Worm (Caenorhabditis elegans) whole organism, midembryonic: ENCODE results near the gene C08F8.2.
"Not testable (repeated sequence)": the region's sequence is repeated elsewhere in the genome, so short reads cannot be mapped to it uniquely, and the experiment has no call there.

Experiments used
- T22C8.4 ChIP-seq: fragments of 200-800 bp; sonication (Bioruptor generic); IDR thresholded peaks from 2 replicates; pipeline ENCODE4 v1.3.6; 2022; ENCODE audit warnings: missing genetic modification characterization, missing compliant biosample characterization
- cog-1 ChIP-seq: sonication (generic microtip); optimal IDR thresholded peaks from 2 replicates; lab custom pipeline; 2016; ENCODE audit warnings: missing genetic modification characterization, missing compliant biosample characterization
- flt-1 ChIP-seq: fragments of 200-800 bp; sonication (Bioruptor generic); IDR thresholded peaks from 2 replicates; pipeline ENCODE4 v1.3.6; 2022; ENCODE audit warnings: missing genetic modification characterization, missing compliant biosample characterization
- klf-2 ChIP-seq: fragments of 200-800 bp; sonication (Bioruptor generic); conservative IDR thresholded peaks from 2 replicates; pipeline ENCODE4 v1.3.6; 2022; ENCODE audit warnings: missing genetic modification reagents, missing genetic modification characterization, missing compliant biosample characterization
- med-1 ChIP-seq: sonication (generic microtip); optimal IDR thresholded peaks from 2 replicates; lab custom pipeline; 2017; ENCODE audit warnings: missing genetic modification characterization, mild to moderate bottlenecking, missing compliant biosample characterization, antibody characterized with exemption, missing genetic modification reagents; ENCODE audit not compliant: insufficient read depth
- ref-1 ChIP-seq: fragments of 200-800 bp; sonication (Bioruptor generic); conservative IDR thresholded peaks from 2 replicates; pipeline ENCODE4 v1.3.6; 2022; ENCODE audit warnings: missing genetic modification reagents, missing genetic modification characterization, missing compliant biosample characterization
- tab-1 ChIP-seq: fragments of 200-800 bp; sonication (Bioruptor generic); IDR thresholded peaks from 2 replicates; pipeline ENCODE4 v1.3.6; 2022; ENCODE audit warnings: missing genetic modification characterization, missing compliant biosample characterization
- ztf-23 ChIP-seq: fragments of 200-800 bp; sonication (Bioruptor generic); IDR thresholded peaks from 2 replicates; pipeline ENCODE4 v1.3.6; 2022; ENCODE audit warnings: missing genetic modification reagents, missing genetic modification characterization, missing compliant biosample characterization
- ztf-29 ChIP-seq: fragments of 200-800 bp; sonication (Bioruptor generic); IDR thresholded peaks from 2 replicates; pipeline ENCODE4 v1.3.6; 2022; ENCODE audit warnings: missing genetic modification reagents, missing genetic modification characterization, missing compliant biosample characterization

The C08F8.2 gene

DNA sequence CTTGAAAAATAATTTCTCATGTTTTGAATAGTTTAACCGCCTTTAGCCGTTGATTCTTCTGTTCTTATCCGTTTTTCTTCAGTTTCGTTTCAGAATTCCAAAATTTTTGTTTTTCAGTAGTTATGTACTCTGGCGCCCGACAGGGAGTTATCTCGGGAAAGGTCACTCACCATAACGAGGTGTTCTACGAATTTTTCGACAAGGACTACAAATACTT lies 7.7 kb upstream of the C08F8.2 start, which contains the start of gene F01G4.4:
TSS of gene F01G4.4 (plus strand) at position 118 of the 217 bp plus-strand sequence.
- TF ChIP-seq ref-1 (GFP tag; lab: Robert Waterston, UW) (no peak), tab-1 (GFP tag; lab: Robert Waterston, UW) (no peak), klf-2 (no peak), ztf-23 (GFP tag; lab: Robert Waterston, UW) (no peak), T22C8.4 (GFP tag; lab: Robert Waterston, UW) (no peak), cog-1 (tag; lab: Kevin White, UChicago) (no peak), med-1 (no peak), ztf-29 (GFP tag; lab: Robert Waterston, UW) (no peak)

DNA sequence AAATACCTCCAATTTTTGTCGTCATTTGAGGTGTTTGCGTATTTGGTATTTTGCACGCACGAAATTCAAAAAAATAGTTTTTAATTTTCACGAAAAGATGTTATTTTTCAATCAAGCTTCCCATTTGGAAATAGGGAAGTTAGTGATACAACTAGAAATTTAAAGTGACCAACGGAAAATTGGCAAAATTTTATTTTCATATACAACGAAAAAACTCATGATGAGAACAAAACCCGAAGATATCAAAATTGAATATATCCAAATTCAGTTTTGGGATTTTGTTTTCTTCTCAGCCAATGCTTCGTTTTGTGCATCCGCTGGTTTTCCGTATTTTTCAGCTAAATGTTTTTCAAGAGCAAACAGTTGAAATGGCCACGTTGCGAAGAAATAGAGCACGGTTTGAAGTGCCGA lies 4.9 kb upstream of the C08F8.2 start:
- TF ChIP-seq flt-1 (GFP tag; lab: Robert Waterston, UW) (no peak), tab-1 (GFP tag; lab: Robert Waterston, UW) (no peak), ztf-23 (GFP tag; lab: Robert Waterston, UW) (no peak)

DNA sequence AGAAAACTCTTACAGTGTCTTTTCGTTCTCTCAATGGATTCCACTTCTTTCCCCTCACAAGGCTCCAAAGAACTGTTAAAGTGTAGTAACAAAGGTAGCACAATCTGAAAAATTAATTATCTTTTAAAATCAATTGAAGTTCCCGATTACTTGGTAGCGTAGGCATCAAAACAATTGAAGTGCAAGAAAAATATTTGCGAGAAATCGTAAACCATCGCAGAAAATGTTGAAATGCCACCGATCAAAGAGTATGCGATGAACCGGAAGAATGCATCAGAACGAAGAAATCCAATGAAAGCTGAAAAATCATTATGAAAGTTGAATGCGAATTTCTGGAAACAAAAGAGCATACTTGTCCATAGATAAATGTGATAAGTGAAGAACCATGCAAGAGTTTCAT lies 4.3 kb upstream of the C08F8.2 start:
- TF ChIP-seq T22C8.4 (GFP tag; lab: Robert Waterston, UW): no peak
- no peak for TF ChIP-seq klf-2
- no peak for TF ChIP-seq ztf-29 (GFP tag; lab: Robert Waterston, UW)
- TF ChIP-seq med-1: no peak
- TF ChIP-seq cog-1 (tag; lab: Kevin White, UChicago): no peak
- no peak for TF ChIP-seq ztf-23 (GFP tag; lab: Robert Waterston, UW)
- TF ChIP-seq tab-1 (GFP tag; lab: Robert Waterston, UW): no peak
- no peak for TF ChIP-seq flt-1 (GFP tag; lab: Robert Waterston, UW)
- no peak for TF ChIP-seq ref-1 (GFP tag; lab: Robert Waterston, UW)

DNA sequence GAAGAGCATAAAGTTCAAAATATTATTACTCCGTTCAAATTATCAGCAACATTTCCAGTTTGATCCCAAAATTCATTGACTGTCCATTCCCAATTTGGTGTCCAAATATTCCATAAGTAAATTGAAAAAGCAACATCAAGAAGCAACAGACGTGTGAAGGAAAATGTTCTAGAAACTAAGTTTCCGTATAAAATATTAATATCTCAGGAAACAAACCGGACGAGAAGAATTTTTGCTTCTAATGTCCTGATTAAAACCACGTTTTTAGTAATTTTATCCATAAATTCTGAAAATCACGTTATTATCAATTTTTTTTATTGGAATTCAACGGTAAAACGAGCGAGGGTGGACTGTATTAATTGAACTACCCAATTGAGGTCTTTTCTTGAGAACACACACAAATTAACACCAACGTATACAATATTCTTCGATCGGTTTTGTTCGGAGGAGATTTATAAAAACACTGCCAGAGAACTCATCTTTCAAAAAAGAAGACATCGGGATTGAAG lies 3.8 kb upstream of the C08F8.2 start, which contains the start of gene pigq-1:
TSS of gene pigq-1 (minus strand) at position 286 of the 509 bp plus-strand sequence.
- TF ChIP-seq flt-1 (GFP tag; lab: Robert Waterston, UW) (no peak), ztf-29 (GFP tag; lab: Robert Waterston, UW) (no peak), tab-1 (GFP tag; lab: Robert Waterston, UW) (no peak), ztf-23 (GFP tag; lab: Robert Waterston, UW) (no peak), med-1 (no peak), ref-1 (GFP tag; lab: Robert Waterston, UW) (no peak), T22C8.4 (GFP tag; lab: Robert Waterston, UW) (no peak), klf-2 (no peak), cog-1 (tag; lab: Kevin White, UChicago) (no peak)

DNA sequence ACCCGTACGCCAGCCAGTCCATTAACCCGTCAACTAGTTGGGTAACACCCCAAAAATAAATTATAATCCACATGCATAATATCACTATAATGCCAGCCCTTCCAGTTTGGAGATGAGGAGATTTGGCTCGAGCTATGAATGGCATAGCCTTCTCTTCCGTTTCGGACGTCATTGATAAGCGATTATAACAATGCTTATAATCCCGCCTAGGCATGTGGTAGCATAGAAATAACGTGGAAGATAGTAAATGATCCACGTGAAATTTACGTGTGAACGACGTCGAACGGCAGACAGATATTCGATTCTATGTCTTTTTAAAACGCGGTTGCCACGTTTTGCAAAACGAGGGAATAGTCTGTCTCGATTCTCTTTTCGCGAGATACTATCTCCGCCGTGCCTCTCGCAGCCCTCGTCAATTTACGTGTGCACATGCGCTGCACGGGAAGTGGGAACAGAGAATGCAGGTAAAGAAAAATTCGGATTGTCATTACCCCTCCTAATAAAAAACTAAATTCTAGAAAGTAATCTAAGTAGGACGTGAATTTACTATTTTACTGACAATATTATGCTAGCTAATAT lies 1.9 kb upstream of the C08F8.2 start:
- TF ChIP-seq tab-1 (GFP tag; lab: Robert Waterston, UW): no peak
- no peak for TF ChIP-seq klf-2
- no peak for TF ChIP-seq T22C8.4 (GFP tag; lab: Robert Waterston, UW)
- TF ChIP-seq ztf-23 (GFP tag; lab: Robert Waterston, UW): no peak
- no peak for TF ChIP-seq ref-1 (GFP tag; lab: Robert Waterston, UW)
- no peak for TF ChIP-seq ztf-29 (GFP tag; lab: Robert Waterston, UW)
- 0 out of 2 replicates have a peak, but pooled peaks have one; percentile 7 for TF ChIP-seq flt-1 (GFP tag; lab: Robert Waterston, UW)

ce11 chrIV:11149454-11150163 lies 1.2 kb upstream of the C08F8.2 start, which contains the start of the genes F01G4.6 and pfd-1:
Gene F01G4.6, minus strand, starts transcription at chrIV:11149504.
Gene pfd-1, plus strand, starts transcription at chrIV:11150113.
- TF ChIP-seq flt-1 (GFP tag; lab: Robert Waterston, UW) (0 out of 2 replicates have a peak, but pooled peaks have one; percentile 39), med-1 (no peak), ref-1 (GFP tag; lab: Robert Waterston, UW) (no peak), cog-1 (tag; lab: Kevin White, UChicago) (no peak), ztf-23 (GFP tag; lab: Robert Waterston, UW) (peak; percentile 68), tab-1 (GFP tag; lab: Robert Waterston, UW) (no peak), klf-2 (no peak)

DNA sequence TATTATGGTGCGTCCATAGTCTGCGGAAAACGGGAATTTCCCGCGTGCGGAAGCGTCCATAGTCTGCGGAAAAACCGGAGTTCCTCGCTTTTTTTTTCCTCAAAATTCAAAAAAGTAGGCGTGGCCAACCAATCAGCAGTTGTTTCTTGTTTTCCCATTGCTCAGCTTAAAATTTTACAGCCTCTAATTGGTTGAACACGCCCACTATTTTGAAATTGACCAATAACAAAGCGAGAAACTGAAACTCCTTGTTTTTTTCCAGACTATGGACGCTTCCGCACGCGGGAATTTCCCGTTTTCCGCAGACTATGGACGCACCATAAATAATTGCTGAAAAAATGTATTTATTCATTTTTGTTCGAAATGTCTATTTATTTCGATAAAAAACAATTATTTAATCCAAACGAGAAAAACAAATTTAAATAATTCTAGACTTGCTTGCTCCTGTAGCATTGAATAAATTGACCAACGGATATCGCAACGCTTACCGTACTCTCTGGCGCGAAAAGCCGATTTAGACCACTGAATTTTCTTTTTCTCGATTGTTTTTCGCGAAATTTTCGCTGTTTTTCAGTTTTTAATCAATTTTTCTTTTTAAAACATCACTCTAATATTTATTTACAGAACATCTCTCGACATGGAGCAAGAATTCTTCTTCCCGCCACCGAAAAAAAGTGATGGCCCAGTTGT lies 3.8 kb downstream of the C08F8.2 start, which contains the start of gene C08F8.3:
TSS of gene C08F8.3 (plus strand) at position 620 of the 690 bp plus-strand sequence.
- TF ChIP-seq ztf-29 (GFP tag; lab: Robert Waterston, UW); klf-2; ref-1 (GFP tag; lab: Robert Waterston, UW): not testable (repeated sequence)

DNA sequence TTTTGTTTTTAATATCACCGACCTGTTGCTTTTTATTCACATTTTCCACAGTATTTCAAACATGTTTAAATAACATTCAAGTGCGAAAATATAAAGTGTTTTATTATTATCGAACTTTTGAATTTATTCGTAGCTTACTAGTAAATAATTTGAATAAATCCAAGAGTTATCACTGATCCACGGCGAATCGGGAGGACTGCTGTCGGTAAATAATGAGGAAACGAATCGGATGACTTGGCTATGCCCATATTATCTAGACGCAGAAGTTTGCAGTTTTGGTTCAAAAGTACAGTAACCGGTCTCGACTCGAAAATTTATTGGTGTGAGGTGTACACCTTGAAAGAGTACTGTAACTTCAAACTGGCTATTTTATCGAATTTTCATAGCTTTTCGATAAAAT lies 5.7 kb downstream of the C08F8.2 start:
- TF ChIP-seq T22C8.4 (GFP tag; lab: Robert Waterston, UW) (no peak), tab-1 (GFP tag; lab: Robert Waterston, UW) (no peak), ztf-23 (GFP tag; lab: Robert Waterston, UW) (no peak), cog-1 (tag; lab: Kevin White, UChicago) (no peak), flt-1 (GFP tag; lab: Robert Waterston, UW) (no peak), ztf-29 (GFP tag; lab: Robert Waterston, UW) (no peak), ref-1 (GFP tag; lab: Robert Waterston, UW) (no peak), med-1 (no peak), klf-2 (no peak)

ce11 chrIV:11159886-11160285 lies 9.1 kb downstream of the C08F8.2 start, which contains the start of gene mboa-4:
Gene mboa-4, minus strand, starts transcription at chrIV:11159986.
- TF ChIP-seq tab-1 (GFP tag; lab: Robert Waterston, UW): no peak
- no peak for TF ChIP-seq ref-1 (GFP tag; lab: Robert Waterston, UW)
- TF ChIP-seq ztf-23 (GFP tag; lab: Robert Waterston, UW): no peak
- TF ChIP-seq med-1: no peak
- no peak for TF ChIP-seq ztf-29 (GFP tag; lab: Robert Waterston, UW)
- no peak for TF ChIP-seq flt-1 (GFP tag; lab: Robert Waterston, UW)
- TF ChIP-seq klf-2: no peak
- TF ChIP-seq cog-1 (tag; lab: Kevin White, UChicago): no peak
- TF ChIP-seq T22C8.4 (GFP tag; lab: Robert Waterston, UW): no peak
